Fruit fly (Drosophila melanogaster) S2 (cell line): Measurements from ENCODE around the gene CG13692.

Experiments
- CG8478 ChIP-seq: fragments of >200 bp; optimal IDR thresholded peaks from 2 replicates; lab custom pipeline; 2018
- CTCF ChIP-seq, 2 experiments: fragments of >200 bp; optimal IDR thresholded peaks; 2 replicates each; lab custom pipeline; 2018

DNA sequence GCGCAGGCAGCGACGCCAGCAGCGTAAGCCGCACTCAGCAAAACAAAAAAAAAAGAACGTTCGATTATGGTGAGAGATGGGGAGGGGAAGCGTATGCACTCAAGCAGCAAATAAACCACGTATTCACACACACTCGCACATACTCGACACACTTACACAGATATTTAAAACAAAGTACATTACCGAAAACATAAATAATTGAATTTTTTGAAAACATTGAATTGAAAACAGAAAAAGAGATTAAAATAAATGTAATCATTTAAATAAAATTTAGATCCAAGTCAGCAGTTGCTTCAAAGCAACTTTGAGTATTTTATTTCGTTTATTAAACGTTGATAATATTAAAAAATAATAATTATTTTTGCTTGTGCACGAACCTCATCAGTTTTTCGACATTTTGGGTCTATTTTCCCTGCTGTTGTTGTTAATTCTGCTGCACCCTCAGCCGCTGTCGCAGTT lies 49.5 kb downstream of the CG13692 start:
- no peak for TF ChIP-seq CG8478 (lab: Kevin White, UChicago)
- TF ChIP-seq CTCF (optimal IDR thresholded peaks at IDR 0.05; lab: Kevin White, UChicago): no peak
